Fruit fly (Drosophila melanogaster): ENCODE results near the gene ko.
A peak's percentile ranks its signal among the peaks of the same experiment; 100 is the strongest.

The ko gene

DNA sequence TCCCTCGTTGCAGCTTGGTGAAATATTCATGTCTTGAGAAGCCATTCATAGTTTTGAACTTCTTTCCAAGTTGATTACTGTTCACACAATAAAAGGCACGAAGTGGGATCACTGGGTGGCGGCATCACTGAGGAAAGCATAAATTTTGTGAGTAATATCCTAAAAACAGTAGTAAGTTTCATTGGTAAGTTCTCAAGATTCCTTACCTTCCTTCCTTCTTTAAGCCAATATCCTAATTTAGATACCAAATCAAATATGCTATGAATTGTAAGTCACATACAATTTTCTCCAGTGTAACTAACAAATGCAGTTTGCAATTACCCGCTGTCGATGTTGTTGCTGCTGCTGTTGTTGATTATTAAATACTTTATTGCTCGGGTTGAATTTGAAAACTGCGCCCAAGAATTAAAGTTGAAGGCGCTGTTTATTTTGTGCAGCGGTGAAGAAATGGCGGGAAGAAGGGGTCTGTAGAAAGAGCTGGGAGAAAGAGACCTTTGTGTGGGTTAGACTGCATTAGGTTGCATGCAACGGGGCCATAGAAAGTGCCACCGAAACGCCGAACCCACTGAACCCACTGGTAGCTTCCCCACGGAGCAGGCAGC, 84.8 kb downstream of the ko start (continued):
- peak; percentile 15 for TF ChIP-seq dsx (GFP tag; optimal IDR thresholded peaks at IDR 0.05; ENCODE audit: poor library complexity, severe bottlenecking)
- TF ChIP-seq acj6 (GFP tag; optimal IDR thresholded peaks at IDR 0.05): peak; percentile 41
- TF ChIP-seq CG6854 (GFP tag; optimal IDR thresholded peaks at IDR 0.05): no peak
- peak; percentile 14 for TF ChIP-seq Met (GFP tag; optimal IDR thresholded peaks at IDR 0.05)
- peak; percentile 41 for TF ChIP-seq CG4318 (GFP tag; optimal IDR thresholded peaks at IDR 0.05)
- TF ChIP-seq pdm3 (GFP tag; optimal IDR thresholded peaks at IDR 0.05): peak; percentile 39

DNA sequence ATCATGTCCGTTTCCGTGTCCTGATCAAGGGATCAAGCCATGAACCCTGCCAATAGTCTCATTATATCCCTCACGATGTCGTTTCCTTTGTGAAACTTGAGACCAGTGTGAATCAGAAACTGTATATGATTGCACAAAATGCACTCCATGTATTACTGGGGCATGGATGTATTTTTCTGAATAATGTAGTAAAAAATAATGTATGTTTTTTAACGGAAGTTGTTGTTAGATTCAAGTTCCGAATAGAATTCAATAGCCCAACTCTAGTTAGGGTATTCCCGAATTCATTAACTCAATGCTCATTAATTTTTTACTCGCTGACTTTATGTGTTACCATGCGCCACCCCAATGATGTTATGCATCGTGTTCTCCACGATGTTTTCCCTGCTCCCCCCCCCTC, 86.2 kb downstream of the ko start:
- no peak for TF ChIP-seq CG11902 (GFP tag; optimal IDR thresholded peaks at IDR 0.05)
- TF ChIP-seq esn (GFP tag; optimal IDR thresholded peaks at IDR 0.05): no peak
- no peak for TF ChIP-seq CG10669 (GFP tag; optimal IDR thresholded peaks at IDR 0.05)
- TF ChIP-seq achi (GFP tag; optimal IDR thresholded peaks at IDR 0.05): no peak
- TF ChIP-seq Eip93F (GFP tag; optimal IDR thresholded peaks at IDR 0.05): no peak
- no peak for TF ChIP-seq CG6276 (GFP tag; optimal IDR thresholded peaks at IDR 0.05)
- no peak for TF ChIP-seq net (GFP tag; optimal IDR thresholded peaks at IDR 0.05)
- no peak for TF ChIP-seq ss (GFP tag; optimal IDR thresholded peaks at IDR 0.05)
- no peak for TF ChIP-seq CG7368 (GFP tag; optimal IDR thresholded peaks at IDR 0.05)
- TF ChIP-seq CG11762 (GFP tag; optimal IDR thresholded peaks at IDR 0.05; ENCODE audit: insufficient read depth): no peak
- TF ChIP-seq CG8119 (GFP tag; IDR thresholded peaks at IDR 0.05): no peak
- TF ChIP-seq Eip78C (GFP tag): peak; percentile 1
- TF ChIP-seq topi (GFP tag; optimal IDR thresholded peaks at IDR 0.05): no peak
- no peak for TF ChIP-seq CG8632 (GFP tag; optimal IDR thresholded peaks at IDR 0.05)
- TF ChIP-seq Hr4 (GFP tag; optimal IDR thresholded peaks at IDR 0.05): no peak
- TF ChIP-seq Met (GFP tag; optimal IDR thresholded peaks at IDR 0.05): no peak
- peak; percentile 41 for TF ChIP-seq CG32006 (GFP tag; optimal IDR thresholded peaks at IDR 0.05)
- TF ChIP-seq CG6808 (GFP tag; optimal IDR thresholded peaks at IDR 0.05): no peak
- no peak for TF ChIP-seq cyc (GFP tag; optimal IDR thresholded peaks at IDR 0.05)
- TF ChIP-seq CG4318 (GFP tag; optimal IDR thresholded peaks at IDR 0.05): no peak
- TF ChIP-seq CG6163 (GFP tag; IDR thresholded peaks at IDR 0.05): peak; percentile 12; the same call in 1 of the 3 replicates
- no peak for TF ChIP-seq CG16779 (tag; optimal IDR thresholded peaks at IDR 0.05)
- peak; percentile 32 for TF ChIP-seq acj6 (GFP tag; optimal IDR thresholded peaks at IDR 0.05)
- no peak for TF ChIP-seq Sox102F (GFP tag; optimal IDR thresholded peaks at IDR 0.05)
- no peak for TF ChIP-seq Lpt (GFP tag; optimal IDR thresholded peaks at IDR 0.05)
- TF ChIP-seq lz (GFP tag; optimal IDR thresholded peaks at IDR 0.05): no peak
- TF ChIP-seq Gug (GFP tag; IDR thresholded peaks at IDR 0.05): no peak
- no peak for TF ChIP-seq CG1621 (tag; optimal IDR thresholded peaks at IDR 0.05)
- TF ChIP-seq CG9139 (GFP tag; optimal IDR thresholded peaks at IDR 0.05): no peak
- no peak for TF ChIP-seq spab (GFP tag; optimal IDR thresholded peaks at IDR 0.05)
- TF ChIP-seq Ets96B (tag; optimal IDR thresholded peaks at IDR 0.05): no peak
- no peak for TF ChIP-seq fd85E (GFP tag; optimal IDR thresholded peaks at IDR 0.05)
- no peak for TF ChIP-seq fd59A (GFP tag; optimal IDR thresholded peaks at IDR 0.05)
- peak; percentile 8 for TF ChIP-seq pdm3 (GFP tag; optimal IDR thresholded peaks at IDR 0.05)
- TF ChIP-seq CG6854 (GFP tag; optimal IDR thresholded peaks at IDR 0.05): no peak
- TF ChIP-seq CG15336 (GFP tag; IDR thresholded peaks at IDR 0.05): no peak
- no peak for TF ChIP-seq Hr39 (GFP tag; optimal IDR thresholded peaks at IDR 0.05)
- no peak for TF ChIP-seq OdsH (GFP tag; optimal IDR thresholded peaks at IDR 0.05)
- TF ChIP-seq fkh (GFP tag; optimal IDR thresholded peaks at IDR 0.05): no peak
- TF ChIP-seq dsx (GFP tag; optimal IDR thresholded peaks at IDR 0.05; ENCODE audit: poor library complexity, severe bottlenecking): no peak
- no peak for TF ChIP-seq Ets21C (GFP tag; optimal IDR thresholded peaks at IDR 0.05)
- TF ChIP-seq CG11294 (GFP tag; IDR thresholded peaks at IDR 0.05): no peak
- no peak for TF ChIP-seq CG3032 (tag; optimal IDR thresholded peaks at IDR 0.05)
- TF ChIP-seq CG10631 (GFP tag; optimal IDR thresholded peaks at IDR 0.05): peak; percentile 7
